Worm (Caenorhabditis elegans) whole organism, dauer: ENCODE data around the gene ttbk-2.2.
"Not testable (repeated sequence)": the region's sequence is repeated elsewhere in the genome, so short reads cannot be mapped to it uniquely, and the experiment has no call there.

Experiments
- unc-62 ChIP-seq: sonication (generic microtip); optimal IDR thresholded peaks from 2 replicates; lab custom pipeline; 2017; ENCODE audit warnings: missing biosample characterization, missing genetic modification reagents, missing genetic modification characterization

Gene ttbk-2.2

DNA sequence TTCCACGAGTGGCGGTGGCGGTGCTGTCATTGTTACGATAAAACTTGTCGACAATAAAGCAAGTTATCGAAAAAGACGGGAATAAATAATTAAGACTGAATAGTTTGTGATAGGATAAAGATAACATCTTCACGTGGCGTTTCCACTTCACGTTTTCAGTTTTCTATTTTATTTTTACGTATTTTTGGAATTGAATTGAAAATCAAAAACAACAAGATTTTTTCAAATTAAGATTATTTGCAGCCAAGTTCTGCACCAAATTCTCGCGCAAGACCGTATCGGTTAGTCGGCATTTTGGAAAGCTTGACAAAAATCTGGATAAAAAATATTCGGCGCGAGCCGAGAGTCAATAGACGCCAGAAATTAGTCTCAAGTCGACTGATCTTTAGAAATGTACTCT is at the start of gene ttbk-2.2:
Gene ttbk-2.2 (minus strand): TSS at position 101 of the 400 bp plus-strand sequence.
- not testable (repeated sequence) for TF ChIP-seq unc-62

DNA sequence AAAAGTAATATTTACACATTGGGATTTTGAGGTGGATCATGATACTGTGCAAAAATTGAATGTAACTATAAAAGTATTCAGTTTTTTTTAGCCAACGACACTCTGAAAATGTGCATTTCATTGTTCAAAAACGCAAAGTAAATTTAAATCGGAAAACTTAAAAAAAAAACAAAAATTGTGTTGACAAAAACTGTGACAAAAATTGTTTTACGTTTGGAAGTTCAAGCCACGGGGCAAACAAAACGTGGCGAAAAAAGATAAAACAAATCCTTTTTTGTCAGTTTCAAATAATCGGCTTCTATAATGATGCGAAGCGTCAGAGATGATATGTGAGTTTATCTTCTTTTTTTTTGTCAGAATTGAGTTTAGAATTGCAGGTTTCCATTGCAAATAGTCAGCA is 44.7 kb upstream of the ttbk-2.2 start, which contains the start of gene AC7.3:
Gene AC7.3 (plus strand): TSS at position 301 of the 400 bp plus-strand sequence.
- no peak for TF ChIP-seq unc-62

DNA sequence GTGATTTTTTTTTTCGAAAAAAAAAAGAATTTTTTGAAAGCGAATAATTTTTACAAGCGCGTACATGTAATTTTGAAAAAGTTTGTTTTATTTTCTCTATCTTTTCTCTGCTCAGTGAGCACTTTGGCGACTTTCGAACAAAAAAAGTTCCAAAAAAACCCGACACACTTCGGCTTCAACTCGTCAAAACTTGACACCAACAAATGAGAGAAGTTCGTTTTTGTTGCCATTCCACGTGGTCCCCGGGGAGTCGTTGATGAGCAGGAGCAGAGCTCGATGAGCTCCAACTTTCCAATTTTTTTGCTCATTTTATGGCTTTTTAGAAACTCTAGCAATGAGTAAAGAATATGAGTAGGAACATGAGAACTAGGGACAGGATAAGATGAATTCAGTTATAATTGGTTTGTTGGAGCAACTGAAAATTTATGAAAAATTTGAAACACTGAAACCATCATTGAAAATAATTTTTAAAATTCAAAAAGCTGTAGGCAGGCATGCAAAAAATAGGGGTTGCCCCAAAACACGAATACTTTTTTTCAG is 43.7 kb upstream of the ttbk-2.2 start:
- TF ChIP-seq unc-62: no peak

DNA sequence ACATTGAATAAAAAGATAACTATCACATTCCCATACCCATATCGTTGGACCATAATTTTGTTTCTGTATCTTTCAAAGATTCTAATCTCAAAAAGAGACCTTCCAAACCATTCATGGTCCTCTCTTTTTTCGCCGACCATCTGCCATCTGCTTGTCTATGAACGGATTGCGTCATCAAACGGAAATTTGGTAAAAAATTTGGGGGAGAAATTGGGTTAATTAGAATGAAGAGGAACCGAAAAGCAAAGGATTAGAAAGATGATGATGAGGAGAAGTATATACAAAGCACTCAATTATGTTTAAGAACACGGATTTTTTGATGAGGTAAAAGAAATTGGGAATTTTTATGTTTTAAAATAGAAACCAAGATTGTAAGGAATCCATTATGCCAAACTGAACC is 43.2 kb upstream of the ttbk-2.2 start:
- TF ChIP-seq unc-62: no peak

DNA sequence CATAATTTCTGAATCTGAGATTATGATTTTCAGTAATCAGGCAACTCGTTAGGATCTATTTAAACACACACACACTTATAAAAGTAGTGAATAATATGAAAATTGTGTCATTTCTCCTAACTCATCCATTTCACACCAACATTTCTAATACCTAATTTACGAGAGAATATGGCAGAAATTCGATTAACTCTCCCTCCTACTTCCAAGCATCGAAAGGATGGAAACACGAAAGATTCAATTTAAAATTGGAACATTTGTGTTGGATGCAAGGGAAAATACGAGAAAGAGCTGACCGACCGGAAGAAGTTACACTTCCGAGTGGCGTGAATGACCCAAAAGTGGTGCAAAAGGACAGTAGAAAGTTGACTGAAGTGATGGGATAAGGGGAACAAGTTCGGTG is 42.2 kb upstream of the ttbk-2.2 start:
- no peak for TF ChIP-seq unc-62

DNA sequence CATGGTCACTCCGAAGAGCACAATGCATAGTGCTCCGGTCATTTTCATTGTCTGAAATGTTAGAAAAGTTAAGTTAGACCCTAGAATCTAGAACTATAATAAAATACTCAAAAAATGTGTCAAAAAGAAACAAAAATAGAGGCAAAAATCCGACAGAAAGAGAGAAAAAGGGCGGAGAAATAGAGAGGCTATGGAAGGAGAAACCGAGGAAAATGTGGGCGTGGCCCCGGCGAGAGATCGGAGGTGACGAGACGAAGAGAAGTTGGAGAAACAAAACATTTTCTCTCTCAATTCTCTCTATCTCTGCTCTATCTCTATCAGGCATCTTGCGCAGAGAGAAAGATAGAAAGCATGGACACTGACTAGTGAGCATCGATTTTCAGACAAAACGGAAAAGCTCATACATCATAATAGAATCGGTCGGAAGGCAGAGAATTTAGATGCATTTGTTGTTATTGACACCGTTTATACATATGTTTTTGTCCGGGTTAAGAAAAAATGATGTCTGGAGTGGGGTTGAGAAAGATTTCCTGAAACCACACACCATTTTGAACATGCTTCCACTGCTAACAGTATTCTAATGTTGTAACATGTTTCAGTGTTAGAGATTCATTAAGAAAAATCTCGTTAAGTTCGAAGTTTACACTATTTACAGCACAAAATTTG is 36.6 kb upstream of the ttbk-2.2 start, which contains the start of gene C02B10.3:
Gene C02B10.3 (minus strand): TSS at position 51 of the 666 bp plus-strand sequence.
- no peak for TF ChIP-seq unc-62

DNA sequence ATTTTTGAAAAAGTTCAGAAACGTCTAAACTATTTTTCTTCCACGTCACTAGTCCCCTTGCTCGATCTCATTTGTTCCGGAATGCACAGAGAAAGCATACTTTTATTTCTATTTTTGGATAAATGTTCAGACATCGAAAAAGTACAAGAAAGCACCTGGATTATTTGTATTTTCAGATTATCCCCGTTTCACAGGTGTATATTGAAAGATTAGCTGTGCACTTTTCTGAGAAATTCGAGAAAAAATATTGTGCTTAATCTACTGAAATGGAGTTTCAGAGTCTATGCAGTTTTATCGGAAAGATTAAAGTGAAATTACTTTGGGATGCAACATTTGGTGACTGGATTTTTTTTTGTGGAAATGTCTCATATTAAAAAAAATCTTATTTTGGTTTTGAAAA is 35.2 kb upstream of the ttbk-2.2 start:
- TF ChIP-seq unc-62: no peak

DNA sequence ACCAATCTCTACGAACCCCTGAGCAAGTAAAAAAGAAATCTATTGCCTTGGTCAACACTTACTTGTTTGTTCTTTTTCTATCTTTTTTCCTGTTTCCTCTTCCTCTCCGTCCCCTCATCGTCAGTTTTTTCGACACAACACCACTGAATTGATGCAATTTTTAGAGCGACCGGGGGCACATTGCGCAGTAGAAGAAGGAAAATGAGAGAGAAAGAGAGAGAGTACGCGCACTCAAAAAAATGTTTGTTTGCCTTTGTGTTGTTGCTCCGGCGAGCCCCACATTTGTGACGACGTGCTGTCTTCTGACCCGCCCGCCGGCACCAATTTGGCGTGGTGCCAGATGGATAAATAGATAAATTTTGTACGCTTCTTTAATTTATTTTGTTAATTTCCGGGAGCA is 33.4 kb upstream of the ttbk-2.2 start:
- TF ChIP-seq unc-62: no peak

DNA sequence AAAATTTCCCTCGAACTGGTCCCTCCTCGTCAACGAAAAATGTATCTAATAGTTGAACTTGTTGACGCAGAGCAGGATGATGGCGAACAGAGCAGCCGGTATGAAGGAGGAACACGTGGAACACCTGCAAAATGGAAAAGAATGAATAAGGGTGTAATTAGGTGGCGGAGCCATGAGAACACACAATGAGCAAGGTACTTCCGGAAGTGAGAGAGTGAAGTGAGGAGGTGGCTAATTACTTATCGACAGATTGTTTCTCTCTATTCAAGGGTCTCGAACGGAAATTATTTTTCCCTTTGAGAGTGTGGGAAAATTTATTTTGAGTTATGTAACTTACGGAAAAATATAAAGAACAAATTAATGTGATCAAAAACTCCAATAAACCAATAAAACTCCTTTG is 26.7 kb upstream of the ttbk-2.2 start:
- TF ChIP-seq unc-62: no peak

DNA sequence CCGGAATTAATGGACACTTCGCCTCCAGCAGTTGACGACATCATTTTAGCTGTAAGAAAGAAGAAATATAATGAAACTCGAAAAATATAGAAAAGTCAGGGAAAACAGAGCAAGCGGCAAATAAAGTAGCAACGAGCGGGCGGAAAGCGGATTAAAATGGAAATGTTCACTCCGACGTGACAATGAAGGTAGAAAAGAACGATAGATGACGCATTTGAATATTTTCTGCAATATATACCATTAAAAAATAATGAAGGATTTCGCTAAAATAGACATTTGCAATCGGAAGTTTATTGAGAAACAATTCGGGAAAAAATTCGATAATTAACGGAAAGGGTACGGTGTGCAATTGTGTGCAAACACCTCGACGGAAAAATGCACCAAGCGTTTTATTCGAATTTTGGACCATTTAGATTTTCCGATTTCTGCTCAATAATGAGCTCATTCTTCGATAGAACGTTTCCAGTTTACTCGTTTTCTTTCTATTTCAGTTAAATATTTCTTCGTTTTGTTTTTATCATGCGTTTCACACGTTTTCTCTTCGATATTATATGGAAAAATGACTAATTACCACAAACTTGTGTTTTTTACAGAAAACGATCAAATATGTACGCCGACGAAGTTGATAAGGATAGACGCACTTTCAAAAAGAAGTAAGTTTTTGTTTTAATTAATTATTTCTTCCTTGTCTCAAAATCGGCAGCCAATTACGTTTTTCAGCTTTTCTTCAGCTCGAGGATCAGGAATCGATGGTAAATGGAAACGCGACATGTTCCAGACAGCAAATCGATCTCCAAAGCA is 24.4 kb upstream of the ttbk-2.2 start, which contains the start of the genes snpn-1 and C02B10.4:
Gene snpn-1 (minus strand): TSS at position 51 of the 801 bp plus-strand sequence.
Gene C02B10.4 (plus strand): TSS at position 594 of the 801 bp plus-strand sequence.
- TF ChIP-seq unc-62: no peak

DNA sequence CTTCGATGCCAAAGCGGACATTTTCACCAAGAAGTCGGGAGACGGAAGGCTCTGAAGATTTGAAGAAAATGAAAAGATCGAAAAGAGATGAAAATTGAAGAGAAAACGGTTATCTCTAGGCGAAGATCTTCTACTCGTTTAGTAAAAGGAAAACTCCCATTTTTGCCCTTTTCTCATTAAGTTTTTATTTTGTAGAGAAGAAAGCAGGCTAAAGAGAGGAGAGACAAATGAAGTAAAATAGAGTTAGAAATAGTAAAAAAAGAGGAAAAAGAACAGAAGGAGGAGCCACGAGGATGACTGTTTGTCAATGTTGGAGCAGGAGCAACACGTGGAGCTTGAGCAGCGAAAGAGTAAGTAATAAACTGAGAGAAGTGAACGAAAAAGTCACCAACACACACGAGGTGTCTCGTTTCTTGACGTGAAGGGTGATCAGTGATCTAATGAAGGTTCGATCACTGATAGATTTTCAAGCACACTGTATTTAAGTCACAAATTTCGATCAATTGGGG is 22.1 kb upstream of the ttbk-2.2 start, which contains the start of gene ivd-1:
Gene ivd-1 (minus strand): TSS at position 51 of the 509 bp plus-strand sequence.
- TF ChIP-seq unc-62: no peak

DNA sequence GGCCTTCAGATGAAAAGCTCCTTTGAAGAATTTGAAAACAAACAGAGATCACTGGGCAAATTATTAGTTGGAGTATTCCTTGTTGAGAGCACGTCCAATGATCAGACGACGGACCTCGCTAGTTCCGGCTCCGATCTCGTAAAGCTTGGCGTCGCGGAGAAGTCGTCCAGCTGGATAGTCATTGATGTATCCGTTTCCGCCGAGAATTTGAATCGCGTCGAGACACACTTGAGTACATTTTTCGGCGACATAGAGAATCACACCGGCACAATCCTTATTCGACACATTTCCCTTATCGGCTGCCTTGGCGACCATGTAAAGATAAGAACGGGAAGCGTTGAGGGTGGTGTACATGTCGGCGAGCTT is 20.2 kb upstream of the ttbk-2.2 start:
- TF ChIP-seq unc-62: no peak

DNA sequence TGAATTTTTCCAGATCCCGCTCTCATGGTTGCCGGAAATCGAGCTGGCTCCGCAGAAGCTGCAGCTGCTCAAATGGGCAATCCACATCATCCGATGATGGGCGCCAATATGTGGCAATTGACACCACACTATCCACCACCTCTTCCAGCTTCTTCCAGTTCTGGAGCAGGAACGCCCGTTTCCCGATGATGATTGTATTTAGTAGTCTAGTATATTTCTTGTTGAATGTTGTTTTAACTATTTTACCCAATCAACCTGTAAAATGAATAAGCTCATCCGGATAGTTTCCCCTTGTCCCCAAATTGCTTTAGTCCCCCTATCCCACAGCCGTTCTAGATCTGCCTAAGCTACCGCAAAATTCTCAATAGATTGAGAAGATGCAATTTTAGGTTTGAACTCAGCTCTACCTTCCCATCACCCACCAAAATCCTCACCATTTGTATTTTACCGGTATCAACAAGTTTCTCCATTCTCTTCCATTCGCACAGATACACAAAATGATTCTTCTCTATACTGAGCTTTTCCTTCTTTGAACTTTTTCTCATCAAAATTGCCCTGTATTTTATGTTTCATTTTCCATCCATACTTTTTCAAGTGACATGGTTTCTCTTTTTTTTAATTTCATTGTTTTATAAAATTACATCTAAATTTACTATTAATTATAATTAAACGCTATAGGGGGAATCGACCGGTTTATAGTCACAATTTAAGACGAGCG is 19.6 kb upstream of the ttbk-2.2 start:
- TF ChIP-seq unc-62: no peak

DNA sequence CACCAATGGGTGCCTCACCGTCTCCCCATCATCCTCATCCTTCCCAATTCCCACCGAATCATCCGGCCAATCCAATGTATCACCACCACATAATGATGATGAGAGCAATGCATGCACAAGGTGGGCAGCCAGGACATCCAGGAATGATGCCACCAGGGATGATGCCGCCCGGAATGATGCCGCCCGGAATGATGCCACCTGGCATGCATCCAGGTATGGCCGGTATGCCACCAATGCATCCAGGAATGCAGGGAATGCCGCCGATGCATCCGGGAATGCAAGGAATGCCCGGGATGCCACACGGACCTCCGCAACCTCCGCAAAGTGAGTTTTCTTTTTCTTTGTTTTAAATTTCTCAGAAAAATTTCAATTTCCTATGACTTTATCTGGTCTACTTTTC is 19.0 kb upstream of the ttbk-2.2 start:
- no peak for TF ChIP-seq unc-62

DNA sequence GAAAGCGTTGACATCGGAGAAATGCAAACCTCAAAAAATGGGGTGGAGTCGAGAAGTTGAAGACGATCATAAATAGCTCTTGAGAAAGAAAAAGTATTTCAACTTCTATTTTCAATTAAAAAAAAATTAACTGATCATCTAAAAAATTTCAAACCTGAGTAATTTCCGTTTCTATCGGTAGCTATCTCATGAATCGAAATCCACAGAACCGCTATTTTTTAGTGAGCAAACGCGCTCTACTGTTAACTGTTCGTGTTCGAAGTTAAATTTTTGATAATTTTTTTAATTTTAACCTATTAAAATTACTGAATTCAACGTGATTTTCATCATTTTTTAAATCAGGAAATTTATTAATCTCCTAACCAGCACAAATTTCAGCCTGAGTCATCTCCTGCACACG is 17.0 kb upstream of the ttbk-2.2 start:
- no peak for TF ChIP-seq unc-62

DNA sequence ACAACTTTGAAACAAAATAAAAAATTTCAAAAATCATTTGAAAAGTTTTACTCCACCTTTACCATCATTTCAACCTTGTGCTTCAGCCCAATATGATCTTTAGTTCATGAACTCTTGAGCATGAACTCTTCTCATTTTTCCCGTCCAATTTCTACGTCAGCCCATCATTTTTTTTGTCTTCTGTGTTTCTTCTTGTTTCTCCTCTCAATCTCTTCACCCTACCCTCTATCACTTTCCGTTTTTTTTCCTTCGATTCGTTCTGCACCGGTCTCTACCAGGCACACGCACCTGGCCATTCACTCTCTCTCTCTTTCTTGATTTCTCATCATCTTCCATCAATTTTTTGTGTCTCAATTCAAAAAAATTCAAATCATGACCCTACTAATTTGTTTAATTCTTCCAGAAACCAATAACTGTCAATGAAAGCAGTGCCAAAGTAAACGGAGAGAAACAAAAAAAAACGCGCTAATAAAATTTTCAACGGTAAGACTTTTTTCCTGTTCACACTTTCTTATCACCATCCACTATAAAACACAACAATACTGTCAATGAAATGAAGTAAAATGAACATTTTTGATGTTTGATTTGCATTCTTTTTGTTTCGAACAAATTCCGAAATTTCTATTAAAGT is 16.2 kb upstream of the ttbk-2.2 start, which contains the start of gene pygo-1:
Gene pygo-1 (plus strand): TSS at position 404 of the 631 bp plus-strand sequence.
- no peak for TF ChIP-seq unc-62
